Fruit fly (Drosophila melanogaster): ENCODE measurements around the gene CG42795.

Gene CG42795

DNA sequence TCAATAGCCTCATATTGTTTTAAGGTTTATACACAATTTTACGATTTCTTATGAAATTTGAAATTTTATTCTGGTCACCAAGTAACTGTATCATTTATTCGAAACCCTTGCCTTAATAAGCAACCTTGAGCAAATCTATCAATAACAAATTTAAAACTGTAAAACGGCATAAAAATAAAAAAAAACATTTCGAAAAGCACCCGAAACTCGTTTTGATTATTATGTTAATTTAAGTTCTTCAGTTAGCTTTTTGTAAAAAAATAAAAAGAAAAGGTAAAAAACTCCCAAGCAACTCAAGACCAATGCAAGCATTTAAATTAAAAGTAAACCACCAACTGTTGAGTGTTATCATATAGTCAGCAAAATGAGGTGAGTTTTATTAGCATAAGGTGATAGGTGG, at the start of gene CG42795:
TSS of gene CG42795 (plus strand) at position 301 of the 400 bp plus-strand sequence.
- TF ChIP-seq CG33017 (tag; optimal IDR thresholded peaks at IDR 0.05) (no peak), CG1620 (GFP tag; optimal IDR thresholded peaks at IDR 0.05) (no peak), Mnt (GFP tag; optimal IDR thresholded peaks at IDR 0.05) (no peak), cnc (optimal IDR thresholded peaks at IDR 0.05) (no peak), cic (GFP tag; optimal IDR thresholded peaks at IDR 0.05) (no peak), CG14711 (tag; optimal IDR thresholded peaks at IDR 0.05) (no peak), tj (GFP tag; optimal IDR thresholded peaks at IDR 0.05) (no peak), Hr96 (GFP tag; optimal IDR thresholded peaks at IDR 0.05) (no peak), pad (GFP tag; optimal IDR thresholded peaks at IDR 0.05) (no peak), toe (GFP tag; optimal IDR thresholded peaks at IDR 0.05) (no peak), CG12768 (GFP tag; optimal IDR thresholded peaks at IDR 0.05) (no peak), Crg-1 (GFP tag; optimal IDR thresholded peaks at IDR 0.05) (no peak), CG5204 (GFP tag; optimal IDR thresholded peaks at IDR 0.05) (no peak), ovo (GFP tag; optimal IDR thresholded peaks at IDR 0.05) (no peak), bab1 (GFP tag; optimal IDR thresholded peaks at IDR 0.05) (no peak), CG11617 (GFP tag; optimal IDR thresholded peaks at IDR 0.05) (no peak), CG7101 (tag; optimal IDR thresholded peaks at IDR 0.05) (no peak), CG7045 (GFP tag; optimal IDR thresholded peaks at IDR 0.05) (no peak)

- TF ChIP-seq CG5204 (GFP tag; optimal IDR thresholded peaks at IDR 0.05) (no peak), Mnt (GFP tag; optimal IDR thresholded peaks at IDR 0.05) (no peak), Clk (GFP tag; optimal IDR thresholded peaks at IDR 0.05) (no peak), cnc (optimal IDR thresholded peaks at IDR 0.05) (no peak), pad (GFP tag; optimal IDR thresholded peaks at IDR 0.05) (no peak), CG33017 (tag; optimal IDR thresholded peaks at IDR 0.05) (no peak), ovo (GFP tag; optimal IDR thresholded peaks at IDR 0.05) (no peak)
Observed at dm6 chr3R:10176927-10177511, 48.5 kb upstream of the CG42795 start.

dm6 chr3R:10185986-10186385, 39.5 kb upstream of the CG42795 start:
- TF ChIP-seq cic (GFP tag; optimal IDR thresholded peaks at IDR 0.05): no peak
- TF ChIP-seq pad (GFP tag; optimal IDR thresholded peaks at IDR 0.05): no peak
- no peak for TF ChIP-seq ovo (GFP tag; optimal IDR thresholded peaks at IDR 0.05)
- no peak for TF ChIP-seq CG7045 (GFP tag; optimal IDR thresholded peaks at IDR 0.05)
- TF ChIP-seq CG7101 (tag; optimal IDR thresholded peaks at IDR 0.05): no peak
- no peak for TF ChIP-seq CG14711 (tag; optimal IDR thresholded peaks at IDR 0.05)
- no peak for TF ChIP-seq tj (GFP tag; optimal IDR thresholded peaks at IDR 0.05)
- no peak for TF ChIP-seq CG33017 (tag; optimal IDR thresholded peaks at IDR 0.05)
- no peak for TF ChIP-seq CG1620 (GFP tag; optimal IDR thresholded peaks at IDR 0.05)
- no peak for TF ChIP-seq CG11617 (GFP tag; optimal IDR thresholded peaks at IDR 0.05)
- no peak for TF ChIP-seq cnc (optimal IDR thresholded peaks at IDR 0.05)
- no peak for TF ChIP-seq Clk (GFP tag; optimal IDR thresholded peaks at IDR 0.05)
- TF ChIP-seq toe (GFP tag; optimal IDR thresholded peaks at IDR 0.05): no peak
- no peak for TF ChIP-seq CG5204 (GFP tag; optimal IDR thresholded peaks at IDR 0.05)
- TF ChIP-seq Mnt (GFP tag; optimal IDR thresholded peaks at IDR 0.05): no peak
- TF ChIP-seq kay (GFP tag; ENCODE audit: borderline replicate concordance): no peak
- TF ChIP-seq Crg-1 (GFP tag; optimal IDR thresholded peaks at IDR 0.05): no peak

- TF ChIP-seq toe (GFP tag; optimal IDR thresholded peaks at IDR 0.05) (no peak), bab1 (GFP tag; optimal IDR thresholded peaks at IDR 0.05) (peak; percentile 21), CG14711 (tag; optimal IDR thresholded peaks at IDR 0.05) (no peak)
Observed at dm6 chr3R:10189520-10189919, 36.0 kb upstream of the CG42795 start, which contains the start of gene CG12814. Gene CG12814 (minus strand): TSS chr3R:10189603.

DNA sequence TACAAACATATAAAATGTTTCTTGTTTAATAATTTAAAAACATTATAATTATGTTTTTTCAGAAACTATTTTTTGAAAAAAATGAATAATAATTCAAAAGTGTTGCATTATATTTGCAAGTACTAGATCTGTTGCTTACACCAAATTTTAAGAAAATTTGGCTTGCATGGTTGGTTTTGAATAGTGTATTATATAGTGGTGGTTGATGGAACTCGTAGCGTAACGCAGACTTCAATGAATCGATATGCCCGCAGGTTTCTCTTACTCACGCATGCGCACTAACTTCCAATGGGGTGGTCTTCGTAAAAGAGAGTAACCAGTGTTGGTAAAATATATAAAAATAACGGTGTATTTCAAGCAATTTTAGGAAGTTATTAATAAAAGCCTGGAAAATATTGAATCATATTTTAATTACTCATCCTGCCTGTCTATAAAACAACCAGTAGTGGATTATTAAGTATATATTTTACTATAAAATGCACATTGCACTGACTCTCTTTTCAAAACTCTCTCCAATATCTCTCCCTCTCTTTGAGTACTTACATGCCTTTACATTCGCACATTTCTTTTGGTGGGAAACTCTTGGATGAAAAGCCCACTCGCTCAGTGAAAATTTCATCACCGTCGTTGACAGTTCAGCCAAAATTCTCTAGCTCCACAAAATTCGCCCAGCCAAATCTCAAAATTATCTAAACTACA, 35.3 kb upstream of the CG42795 start, which contains the start of gene Syn:
TSS of gene Syn (plus strand) at position 606 of the 699 bp plus-strand sequence.
- TF ChIP-seq CG1620 (GFP tag; optimal IDR thresholded peaks at IDR 0.05) (no peak), toe (GFP tag; optimal IDR thresholded peaks at IDR 0.05) (no peak), pad (GFP tag; optimal IDR thresholded peaks at IDR 0.05) (no peak), CG33017 (tag; optimal IDR thresholded peaks at IDR 0.05) (peak; percentile 13), CG7101 (tag; optimal IDR thresholded peaks at IDR 0.05) (no peak), CG7045 (GFP tag; optimal IDR thresholded peaks at IDR 0.05) (peak; percentile 17), cic (GFP tag; optimal IDR thresholded peaks at IDR 0.05) (no peak)

- peak; percentile 38 for TF ChIP-seq kay (GFP tag; ENCODE audit: borderline replicate concordance)
- TF ChIP-seq CG7045 (GFP tag; optimal IDR thresholded peaks at IDR 0.05): no peak
- peak; percentile 69 for TF ChIP-seq bab1 (GFP tag; optimal IDR thresholded peaks at IDR 0.05)
- peak; percentile 10 for TF ChIP-seq toe (GFP tag; optimal IDR thresholded peaks at IDR 0.05)
Observed at dm6 chr3R:10203554-10203953, 21.9 kb upstream of the CG42795 start.

- TF ChIP-seq cnc (optimal IDR thresholded peaks at IDR 0.05): no peak
- peak; percentile 69 for TF ChIP-seq kay (GFP tag; ENCODE audit: borderline replicate concordance)
Observed at dm6 chr3R:10206740-10207139, 18.8 kb upstream of the CG42795 start.
